Worm (Caenorhabditis elegans): ENCODE measurements around the gene zen-4.

- TF ChIP-seq him-1 (tag; optimal IDR thresholded peaks at IDR 0.05) (no peak), W03F9.2 (tag; optimal IDR thresholded peaks at IDR 0.05) (no peak)
Measured at ce11 chrIV:6156833-6157232, 38.8 kb downstream of the zen-4 start, which contains the start of gene C11D2.4.

Measured in whole organism, L4/young adult.